Fruit fly (Drosophila melanogaster): ENCODE measurements around the gene mRpL24.

DNA sequence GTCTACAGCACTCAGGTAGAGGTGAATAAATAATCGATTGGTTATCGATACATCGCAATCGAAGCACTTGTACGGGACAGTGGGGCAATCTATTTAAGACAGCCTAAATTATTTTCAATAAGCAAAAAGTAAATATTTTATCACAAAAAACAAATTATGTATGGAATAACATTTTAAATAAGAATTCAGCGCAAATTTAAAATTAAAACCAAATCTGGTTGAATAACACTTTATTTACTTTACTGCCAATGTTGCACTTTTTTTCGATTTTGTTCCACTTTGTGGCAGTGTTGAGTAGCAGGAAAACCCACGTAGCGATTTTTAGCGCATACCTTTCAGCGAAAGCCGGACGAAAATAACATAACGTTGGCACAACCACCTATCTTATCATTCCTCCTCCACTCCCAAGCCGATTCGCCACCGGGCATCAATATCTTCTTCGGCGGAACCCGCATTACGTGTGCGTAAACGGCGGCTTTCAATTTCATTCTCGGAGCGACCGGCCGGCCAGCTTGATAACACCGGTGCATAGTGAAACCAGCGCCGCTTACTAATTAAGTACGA, 31.9 kb upstream of the mRpL24 start, which contains the start of the genes Gmd and CG3792:
- TF ChIP-seq Myc (optimal IDR thresholded peaks at IDR 0.05) = peak; percentile 29
- TF ChIP-seq lola (GFP tag; optimal IDR thresholded peaks at IDR 0.05) = no peak
- TF ChIP-seq N (GFP tag; optimal IDR thresholded peaks at IDR 0.05) = no peak
- peak; percentile 92 for TF ChIP-seq ey (GFP tag; optimal IDR thresholded peaks at IDR 0.05)

Data from whole organism, wandering third instar larva.